Fruit fly (Drosophila melanogaster) whole organism, embryonic: ENCODE results near the gene CG18581.

ENCODE experiments used
- B-H1 ChIP-seq: fragments of 200-800 bp; sonication (Bioruptor generic); IDR thresholded peaks from 3 replicates; pipeline ENCODE4 v1.3.6; 2022; ENCODE audit warnings: missing biosample characterization, missing genetic modification characterization
- CG10267 ChIP-seq: fragments of 200-800 bp; sonication (Bioruptor generic); optimal IDR thresholded peaks from 2 replicates; lab custom pipeline; 2018; ENCODE audit warnings: missing biosample characterization, mild to moderate bottlenecking, missing genetic modification characterization, moderate library complexity
- CG10654 ChIP-seq: fragments of 200-800 bp; sonication (Bioruptor generic); optimal IDR thresholded peaks from 2 replicates; lab custom pipeline; 2016; ENCODE audit warnings: missing biosample characterization, missing genetic modification characterization
- CG11093 ChIP-seq: fragments of 200-800 bp; sonication (Bioruptor generic); IDR thresholded peaks from 3 replicates; pipeline ENCODE4 v1.3.6; 2022; ENCODE audit warnings: missing biosample characterization, missing genetic modification characterization
- CG12155 ChIP-seq: fragments of 200-800 bp; sonication (Bioruptor generic); optimal IDR thresholded peaks from 3 replicates; lab custom pipeline; 2016; ENCODE audit warnings: missing biosample characterization, missing genetic modification characterization
- CG12236 ChIP-seq: fragments of 200-800 bp; sonication (Bioruptor generic); optimal IDR thresholded peaks from 2 replicates; lab custom pipeline; 2016; ENCODE audit warnings: missing biosample characterization, missing genetic modification characterization
- CG13287 ChIP-seq: fragments of 200-800 bp; sonication (Bioruptor generic); IDR thresholded peaks from 2 replicates; pipeline ENCODE4 v1.3.6; 2022; ENCODE audit warnings: missing biosample characterization, missing genetic modification characterization; ENCODE audit not compliant: partially characterized antibody
- CG16863 ChIP-seq: fragments of 200-800 bp; sonication (Bioruptor generic); optimal IDR thresholded peaks from 3 replicates; lab custom pipeline; 2016; ENCODE audit warnings: missing biosample characterization, missing genetic modification characterization
- CG1792 ChIP-seq: fragments of 200-800 bp; sonication (Bioruptor generic); optimal IDR thresholded peaks from 2 replicates; lab custom pipeline; 2016; ENCODE audit warnings: missing biosample characterization, missing genetic modification characterization
- CG18599 ChIP-seq: fragments of 200-800 bp; sonication (Bioruptor generic); optimal IDR thresholded peaks from 3 replicates; lab custom pipeline; 2017; ENCODE audit warnings: missing biosample characterization, missing genetic modification characterization, mild to moderate bottlenecking, moderate library complexity, missing genetic modification reagents
- CG2120 ChIP-seq: fragments of 200-800 bp; sonication (Bioruptor generic); optimal IDR thresholded peaks from 3 replicates; lab custom pipeline; 2016; ENCODE audit warnings: missing biosample characterization, missing genetic modification characterization
- CG2129 ChIP-seq: fragments of 200-800 bp; sonication (Bioruptor generic); IDR thresholded peaks from 2 replicates; pipeline ENCODE4 v1.3.6; 2022; ENCODE audit warnings: missing biosample characterization, missing genetic modification characterization; ENCODE audit not compliant: partially characterized antibody
- CG2202 ChIP-seq: fragments of 200-800 bp; sonication (Bioruptor generic); optimal IDR thresholded peaks from 2 replicates; lab custom pipeline; 2018; ENCODE audit warnings: missing biosample characterization, mild to moderate bottlenecking, missing genetic modification characterization
- CG2875 ChIP-seq: fragments of 200-800 bp; sonication (Bioruptor generic); optimal IDR thresholded peaks from 2 replicates; lab custom pipeline; 2017; ENCODE audit warnings: missing biosample characterization, mild to moderate bottlenecking, missing genetic modification characterization, missing genetic modification reagents
- CG3407 ChIP-seq: fragments of 200-800 bp; sonication (Bioruptor generic); optimal IDR thresholded peaks from 2 replicates; lab custom pipeline; 2018; ENCODE audit warnings: missing biosample characterization, mild to moderate bottlenecking, missing genetic modification characterization
- CG4617 ChIP-seq: fragments of 200-800 bp; sonication (Bioruptor generic); optimal IDR thresholded peaks from 3 replicates; lab custom pipeline; 2016; ENCODE audit warnings: missing biosample characterization, missing genetic modification characterization, borderline replicate concordance
- CG7556 ChIP-seq: fragments of 200-800 bp; sonication (Bioruptor generic); optimal IDR thresholded peaks from 2 replicates; lab custom pipeline; 2017; ENCODE audit warnings: missing biosample characterization, mild to moderate bottlenecking, missing genetic modification characterization
- CG7987 ChIP-seq: fragments of 200-800 bp; sonication (Bioruptor generic); optimal IDR thresholded peaks from 2 replicates; lab custom pipeline; 2018; ENCODE audit warnings: missing biosample characterization, mild to moderate bottlenecking, missing genetic modification characterization, moderate library complexity
- CG8359 ChIP-seq: fragments of 200-800 bp; sonication (Bioruptor generic); optimal IDR thresholded peaks from 2 replicates; lab custom pipeline; 2017; ENCODE audit warnings: missing biosample characterization, mild to moderate bottlenecking, missing genetic modification characterization, borderline replicate concordance
- CG8388 ChIP-seq: fragments of 200-800 bp; sonication (Bioruptor generic); optimal IDR thresholded peaks from 2 replicates; lab custom pipeline; 2019; ENCODE audit warnings: missing biosample characterization, mild to moderate bottlenecking, missing genetic modification characterization, moderate library complexity
- CG9437 ChIP-seq: fragments of 200-800 bp; sonication (Bioruptor generic); optimal IDR thresholded peaks from 2 replicates; lab custom pipeline; 2018; ENCODE audit warnings: missing biosample characterization, mild to moderate bottlenecking, missing genetic modification characterization
- CG9817 ChIP-seq: fragments of 200-800 bp; sonication (Bioruptor generic); optimal IDR thresholded peaks from 2 replicates; lab custom pipeline; 2018; ENCODE audit warnings: missing biosample characterization, mild to moderate bottlenecking, missing genetic modification characterization, moderate library complexity
- HLHmδ ChIP-seq: fragments of 200-800 bp; sonication (Bioruptor generic); optimal IDR thresholded peaks from 2 replicates; lab custom pipeline; 2018; ENCODE audit warnings: missing biosample characterization, mild to moderate bottlenecking, missing genetic modification characterization, moderate library complexity
- Hmr ChIP-seq: fragments of 200-800 bp; sonication (Bioruptor generic); optimal IDR thresholded peaks from 3 replicates; lab custom pipeline; 2017; ENCODE audit warnings: mild to moderate bottlenecking, missing biosample characterization, missing genetic modification reagents, missing genetic modification characterization
- Max ChIP-seq: fragments of 200-800 bp; sonication (Bioruptor generic); optimal IDR thresholded peaks from 2 replicates; lab custom pipeline; 2016; ENCODE audit warnings: missing biosample characterization, mild to moderate bottlenecking, missing genetic modification characterization
- NfI ChIP-seq: fragments of 200-800 bp; sonication (Bioruptor generic); optimal IDR thresholded peaks from 3 replicates; lab custom pipeline; 2018; ENCODE audit warnings: missing biosample characterization, mild to moderate bottlenecking, missing genetic modification characterization, moderate library complexity
- Taf1 ChIP-seq: fragments of 200-800 bp; sonication (Bioruptor generic); IDR thresholded peaks from 2 replicates; pipeline ENCODE4 v1.3.6; 2022; ENCODE audit warnings: missing biosample characterization, missing genetic modification characterization
- Tbp ChIP-seq: fragments of >200 bp; optimal IDR thresholded peaks from 2 replicates; lab custom pipeline; 2018; ENCODE audit warnings: missing biosample characterization, missing genetic modification characterization
- az2 ChIP-seq: fragments of 200-800 bp; sonication (Bioruptor generic); optimal IDR thresholded peaks from 3 replicates; lab custom pipeline; 2016; ENCODE audit warnings: missing biosample characterization, missing genetic modification characterization
- bbx ChIP-seq: fragments of 200-800 bp; sonication (Bioruptor generic); IDR thresholded peaks from 2 replicates; pipeline ENCODE4 v1.3.6; 2022; ENCODE audit warnings: missing biosample characterization, missing genetic modification characterization; ENCODE audit not compliant: partially characterized antibody
- br ChIP-seq: fragments of >200 bp; optimal IDR thresholded peaks from 2 replicates; lab custom pipeline; 2017
- ci ChIP-seq: fragments of 200-800 bp; sonication (Bioruptor generic); IDR thresholded peaks from 3 replicates; pipeline ENCODE4 v1.3.6; 2022; ENCODE audit warnings: missing biosample characterization, missing genetic modification characterization
- dati ChIP-seq: fragments of 200-800 bp; sonication (Bioruptor generic); IDR thresholded peaks from 2 replicates; pipeline ENCODE4 v1.3.6; 2022; ENCODE audit warnings: missing biosample characterization, missing genetic modification characterization
- disco-r ChIP-seq: fragments of 200-800 bp; sonication (Bioruptor generic); optimal IDR thresholded peaks from 2 replicates; lab custom pipeline; 2016; ENCODE audit warnings: missing biosample characterization, missing genetic modification characterization
- fd102C ChIP-seq: fragments of 200-800 bp; sonication (Bioruptor generic); optimal IDR thresholded peaks from 2 replicates; lab custom pipeline; 2018; ENCODE audit warnings: missing biosample characterization, mild to moderate bottlenecking, missing genetic modification characterization, moderate library complexity
- lab ChIP-seq: fragments of 200-800 bp; sonication (Bioruptor generic); optimal IDR thresholded peaks from 3 replicates; lab custom pipeline; 2017; ENCODE audit warnings: missing biosample characterization, missing genetic modification characterization, mild to moderate bottlenecking, moderate library complexity, missing genetic modification reagents
- otp ChIP-seq: fragments of 200-800 bp; sonication (Bioruptor generic); IDR thresholded peaks from 3 replicates; pipeline ENCODE4, ENCODE4 v1.3.6; 2022; ENCODE audit warnings: missing biosample characterization, missing genetic modification characterization
- run ChIP-seq: fragments of 200-800 bp; sonication (Bioruptor generic); optimal IDR thresholded peaks from 3 replicates; lab custom pipeline; 2018; ENCODE audit warnings: missing biosample characterization, mild to moderate bottlenecking, missing genetic modification characterization
- sima ChIP-seq: fragments of 200-800 bp; sonication (Bioruptor generic); optimal IDR thresholded peaks from 2 replicates; lab custom pipeline; 2016; ENCODE audit warnings: missing biosample characterization, missing genetic modification characterization
- sisA ChIP-seq: fragments of 200-800 bp; sonication (Bioruptor generic); IDR thresholded peaks from 2 replicates; pipeline ENCODE4 v1.3.6; 2022; ENCODE audit warnings: missing biosample characterization, missing genetic modification characterization
- sna ChIP-seq: fragments of 200-800 bp; sonication (Bioruptor generic); IDR thresholded peaks from 2 replicates; pipeline ENCODE4 v1.3.6; 2022; ENCODE audit warnings: missing biosample characterization, missing genetic modification characterization; ENCODE audit not compliant: partially characterized antibody
- twi ChIP-seq: fragments of 200-800 bp; optimal IDR thresholded peaks from 2 replicates; lab custom pipeline; 2019; ENCODE audit warnings: missing biosample characterization, mild to moderate bottlenecking, missing genetic modification characterization, moderate library complexity
- unpg ChIP-seq: fragments of 200-800 bp; sonication (Bioruptor generic); optimal IDR thresholded peaks from 3 replicates; lab custom pipeline; 2018; ENCODE audit warnings: missing biosample characterization, mild to moderate bottlenecking, missing genetic modification characterization, moderate library complexity
- vfl ChIP-seq: fragments of 200-800 bp; sonication (Bioruptor generic); optimal IDR thresholded peaks from 2 replicates; lab custom pipeline; 2016; ENCODE audit warnings: missing biosample characterization, missing genetic modification characterization
- z ChIP-seq: fragments of 200-800 bp; sonication (Bioruptor generic); IDR thresholded peaks from 3 replicates; pipeline ENCODE4 v1.3.6; 2022; ENCODE audit warnings: missing biosample characterization, missing genetic modification characterization

Gene CG18581

DNA sequence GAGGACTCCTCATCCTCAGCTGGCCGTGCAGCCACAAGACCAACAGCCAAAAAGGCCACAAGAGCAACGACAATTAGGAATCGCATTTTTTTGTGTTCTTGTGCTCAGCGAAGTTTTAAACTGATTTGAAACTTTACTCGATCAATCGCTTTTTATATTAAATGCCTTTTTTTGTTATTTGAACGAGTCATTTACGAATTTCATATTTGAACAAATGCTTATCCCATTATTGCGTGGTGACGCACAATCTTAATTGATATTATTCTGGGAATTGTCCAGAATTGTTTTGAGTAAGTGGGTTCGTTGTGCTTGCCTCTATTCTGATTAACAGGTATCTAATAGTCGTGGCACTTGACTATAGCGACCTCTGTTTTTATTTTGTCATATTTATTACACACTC lies 2.4 kb upstream of the CG18581 start, which contains the start of gene CG13461:
Gene CG13461, minus strand, starts transcription at position 101 of the 400 bp plus-strand sequence.
- TF ChIP-seq CG7987 (GFP tag; lab: Kevin White, UChicago) (no peak), CG7556 (GFP tag; lab: Kevin White, UChicago) (no peak), disco-r (GFP tag; lab: Kevin White, UChicago) (no peak), CG9817 (tag; lab: Kevin White, UChicago) (no peak), vfl (GFP tag; lab: Kevin White, UChicago) (no peak), CG4617 (GFP tag; lab: Kevin White, UChicago) (no peak), dati (GFP tag; lab: Robert Waterston, UW) (no peak), CG2120 (GFP tag; lab: Kevin White, UChicago) (no peak), CG12155 (GFP tag; lab: Kevin White, UChicago) (no peak), CG8359 (GFP tag; lab: Kevin White, UChicago) (no peak)

DNA sequence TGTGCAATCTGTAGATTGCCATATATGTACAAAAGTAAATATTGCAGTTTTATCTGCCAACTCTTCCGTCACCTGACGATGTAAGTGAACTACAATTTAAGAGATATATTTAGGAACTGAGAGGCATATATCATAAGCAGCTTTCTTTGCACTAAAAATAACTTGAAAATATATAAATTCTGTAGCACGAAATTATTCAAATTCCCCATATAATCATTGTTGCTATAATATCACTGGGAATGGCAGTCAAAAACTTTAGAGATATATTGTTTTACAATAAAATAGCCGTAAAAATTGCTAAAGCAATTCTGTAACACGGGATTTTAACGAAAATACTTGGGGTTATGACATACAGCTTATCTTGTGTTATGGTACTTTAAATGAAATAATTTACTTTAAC lies 1.3 kb upstream of the CG18581 start, which contains the start of gene CG43679:
Gene CG43679, minus strand, starts transcription at position 101 of the 400 bp plus-strand sequence.
- TF ChIP-seq ci (no peak), sna (GFP tag; lab: Robert Waterston, UW) (no peak), sisA (GFP tag; lab: Robert Waterston, UW) (no peak), CG1792 (GFP tag; lab: Kevin White, UChicago) (no peak), CG2202 (tag; lab: Kevin White, UChicago) (no peak), twi (no peak), HLHmδ (GFP tag; lab: Kevin White, UChicago) (no peak), Max (no peak), B-H1 (no peak), Taf1 (no peak), CG9437 (no peak), unpg (GFP tag; lab: Kevin White, UChicago) (no peak), z (GFP tag; lab: Robert Waterston, UW) (no peak), CG10267 (tag; lab: Kevin White, UChicago) (no peak), run (no peak), CG10654 (no peak)

dm6 chr3L:15050706-15051105 lies 697 bp upstream of the CG18581 start, which contains the start of gene CG12310:
TSS of gene CG12310 (minus strand) at chr3L:15050806.
- TF ChIP-seq fd102C (GFP tag; lab: Kevin White, UChicago) = no peak
- TF ChIP-seq sima (GFP tag; lab: Kevin White, UChicago) = no peak
- TF ChIP-seq CG2129 (GFP tag; lab: Robert Waterston, UW) = no peak
- TF ChIP-seq bbx (GFP tag; lab: Robert Waterston, UW) = no peak
- no peak for TF ChIP-seq dati (GFP tag; lab: Robert Waterston, UW)
- no peak for TF ChIP-seq CG11093 (GFP tag; lab: Robert Waterston, UW)
- TF ChIP-seq CG12236 (GFP tag; lab: Kevin White, UChicago) = no peak
- peak; percentile 0 for TF ChIP-seq Hmr (GFP tag; lab: Kevin White, UChicago)
- TF ChIP-seq CG13287 = no peak
- TF ChIP-seq CG7556 (GFP tag; lab: Kevin White, UChicago) = no peak
- no peak for TF ChIP-seq otp
- no peak for TF ChIP-seq CG3407 (GFP tag; lab: Kevin White, UChicago)
- peak; percentile 20 for TF ChIP-seq lab (GFP tag; lab: Kevin White, UChicago)
- TF ChIP-seq az2 (GFP tag; lab: Kevin White, UChicago) = no peak
- TF ChIP-seq sna (GFP tag; lab: Robert Waterston, UW) = no peak
- TF ChIP-seq Tbp (GFP tag; lab: Kevin White, UChicago) = no peak
- TF ChIP-seq CG8388 (GFP tag; lab: Kevin White, UChicago) = no peak
- no peak for TF ChIP-seq NfI (GFP tag; lab: Kevin White, UChicago)
- no peak for TF ChIP-seq CG2875 (GFP tag; lab: Kevin White, UChicago)
- TF ChIP-seq CG16863 (GFP tag; lab: Kevin White, UChicago) = no peak
- TF ChIP-seq CG18599 (GFP tag; lab: Kevin White, UChicago) = peak; percentile 45
- TF ChIP-seq br (lab: Kevin White, UChicago) = no peak
